Worm (Caenorhabditis elegans) whole organism, midembryonic: ENCODE results near the gene srt-34.

Source experiments
- T22C8.4 ChIP-seq: fragments of 200-800 bp; sonication (Bioruptor generic); IDR thresholded peaks from 2 replicates; pipeline ENCODE4 v1.3.6; 2022; ENCODE audit warnings: missing genetic modification characterization, missing compliant biosample characterization
- cog-1 ChIP-seq: sonication (generic microtip); optimal IDR thresholded peaks from 2 replicates; lab custom pipeline; 2016; ENCODE audit warnings: missing genetic modification characterization, missing compliant biosample characterization
- flt-1 ChIP-seq: fragments of 200-800 bp; sonication (Bioruptor generic); IDR thresholded peaks from 2 replicates; pipeline ENCODE4 v1.3.6; 2022; ENCODE audit warnings: missing genetic modification characterization, missing compliant biosample characterization
- klf-2 ChIP-seq: fragments of 200-800 bp; sonication (Bioruptor generic); conservative IDR thresholded peaks from 2 replicates; pipeline ENCODE4 v1.3.6; 2022; ENCODE audit warnings: missing genetic modification reagents, missing genetic modification characterization, missing compliant biosample characterization
- med-1 ChIP-seq: sonication (generic microtip); optimal IDR thresholded peaks from 2 replicates; lab custom pipeline; 2017; ENCODE audit warnings: missing genetic modification characterization, mild to moderate bottlenecking, missing compliant biosample characterization, antibody characterized with exemption, missing genetic modification reagents; ENCODE audit not compliant: insufficient read depth
- ref-1 ChIP-seq: fragments of 200-800 bp; sonication (Bioruptor generic); conservative IDR thresholded peaks from 2 replicates; pipeline ENCODE4 v1.3.6; 2022; ENCODE audit warnings: missing genetic modification reagents, missing genetic modification characterization, missing compliant biosample characterization
- tab-1 ChIP-seq: fragments of 200-800 bp; sonication (Bioruptor generic); IDR thresholded peaks from 2 replicates; pipeline ENCODE4 v1.3.6; 2022; ENCODE audit warnings: missing genetic modification characterization, missing compliant biosample characterization
- ztf-23 ChIP-seq: fragments of 200-800 bp; sonication (Bioruptor generic); IDR thresholded peaks from 2 replicates; pipeline ENCODE4 v1.3.6; 2022; ENCODE audit warnings: missing genetic modification reagents, missing genetic modification characterization, missing compliant biosample characterization
- ztf-29 ChIP-seq: fragments of 200-800 bp; sonication (Bioruptor generic); IDR thresholded peaks from 2 replicates; pipeline ENCODE4 v1.3.6; 2022; ENCODE audit warnings: missing genetic modification reagents, missing genetic modification characterization, missing compliant biosample characterization

srt-34 gene

DNA sequence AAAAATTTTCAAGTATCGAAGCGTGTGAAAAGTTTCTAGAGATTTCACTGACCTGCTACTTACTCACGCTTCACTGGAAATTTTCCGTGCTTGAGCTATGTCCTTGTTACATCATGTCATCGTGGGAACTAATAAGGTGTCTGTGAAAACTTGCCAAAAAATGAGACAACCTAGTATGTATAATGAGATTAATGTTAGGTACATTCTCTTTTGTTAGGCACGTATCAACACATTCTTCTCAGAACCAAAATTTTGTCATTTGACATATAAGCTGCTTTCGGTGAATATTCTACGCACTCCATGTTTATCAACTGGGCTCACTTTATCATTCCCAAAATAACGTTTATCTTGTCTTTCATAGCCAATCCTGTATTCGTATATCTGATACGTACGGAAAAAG lies 44.0 kb downstream of the srt-34 start, which contains the start of gene srj-18:
Gene srj-18 (plus strand): TSS at position 301 of the 400 bp plus-strand sequence.
- TF ChIP-seq med-1 (GFP tag; lab: Kevin White, UChicago) (no peak), cog-1 (tag; lab: Kevin White, UChicago) (no peak), ztf-23 (GFP tag; lab: Robert Waterston, UW) (no peak), klf-2 (GFP tag; lab: Robert Waterston, UW) (no peak), T22C8.4 (GFP tag; lab: Robert Waterston, UW) (no peak), ztf-29 (GFP tag; lab: Robert Waterston, UW) (no peak), flt-1 (no peak), ref-1 (GFP tag; lab: Robert Waterston, UW) (no peak), tab-1 (GFP tag; lab: Robert Waterston, UW) (no peak)

DNA sequence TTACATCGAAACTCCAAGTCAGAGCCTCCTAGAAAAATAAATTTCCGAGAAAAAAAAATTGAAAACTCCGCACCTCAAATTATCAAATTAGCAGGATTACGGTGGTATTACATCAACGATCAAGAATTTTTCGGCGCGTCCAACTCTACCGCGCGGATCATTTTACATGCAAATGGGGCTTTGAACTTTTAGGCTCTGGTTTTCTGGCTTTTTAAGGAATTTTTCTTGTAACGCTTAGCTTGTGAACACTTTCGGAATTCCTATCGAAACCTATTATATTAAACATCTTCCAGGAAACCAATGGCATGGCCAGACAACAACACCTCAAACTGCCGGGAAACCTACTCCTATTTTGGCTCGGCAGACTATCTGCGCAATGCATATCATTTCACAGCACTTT lies 46.5 kb downstream of the srt-34 start, which contains the start of gene srh-56:
Gene srh-56 (plus strand): TSS at position 301 of the 400 bp plus-strand sequence.
- TF ChIP-seq flt-1 (no peak), med-1 (GFP tag; lab: Kevin White, UChicago) (no peak), tab-1 (GFP tag; lab: Robert Waterston, UW) (no peak), klf-2 (GFP tag; lab: Robert Waterston, UW) (no peak), T22C8.4 (GFP tag; lab: Robert Waterston, UW) (no peak), cog-1 (tag; lab: Kevin White, UChicago) (no peak), ztf-23 (GFP tag; lab: Robert Waterston, UW) (no peak), ref-1 (GFP tag; lab: Robert Waterston, UW) (no peak), ztf-29 (GFP tag; lab: Robert Waterston, UW) (no peak)

DNA sequence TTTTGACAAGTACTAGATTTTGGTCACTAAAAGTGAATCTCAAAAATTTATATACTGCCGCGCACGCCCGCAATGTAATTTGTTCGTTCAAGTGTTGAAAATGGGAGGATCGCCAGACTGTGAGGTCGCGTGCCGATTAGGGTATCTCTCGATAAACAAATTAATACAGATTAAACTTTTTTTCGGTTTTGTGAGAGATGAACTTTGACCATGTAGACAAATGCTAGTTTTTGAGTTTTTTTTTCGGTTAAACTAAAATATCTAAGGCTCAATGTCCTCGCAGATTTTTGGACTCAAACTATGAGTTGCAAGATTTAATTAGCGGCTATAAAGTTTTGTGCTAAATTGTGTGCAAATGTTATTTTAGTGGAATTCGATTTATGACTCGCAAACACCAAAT lies 48.3 kb downstream of the srt-34 start, which contains the start of gene dhs-15:
Gene dhs-15 (minus strand): TSS at position 101 of the 400 bp plus-strand sequence.
- TF ChIP-seq ztf-23 (GFP tag; lab: Robert Waterston, UW) (no peak), tab-1 (GFP tag; lab: Robert Waterston, UW) (no peak), T22C8.4 (GFP tag; lab: Robert Waterston, UW) (no peak), flt-1 (no peak), klf-2 (GFP tag; lab: Robert Waterston, UW) (no peak), ztf-29 (GFP tag; lab: Robert Waterston, UW) (no peak), ref-1 (GFP tag; lab: Robert Waterston, UW) (no peak), med-1 (GFP tag; lab: Kevin White, UChicago) (no peak), cog-1 (tag; lab: Kevin White, UChicago) (no peak)

DNA sequence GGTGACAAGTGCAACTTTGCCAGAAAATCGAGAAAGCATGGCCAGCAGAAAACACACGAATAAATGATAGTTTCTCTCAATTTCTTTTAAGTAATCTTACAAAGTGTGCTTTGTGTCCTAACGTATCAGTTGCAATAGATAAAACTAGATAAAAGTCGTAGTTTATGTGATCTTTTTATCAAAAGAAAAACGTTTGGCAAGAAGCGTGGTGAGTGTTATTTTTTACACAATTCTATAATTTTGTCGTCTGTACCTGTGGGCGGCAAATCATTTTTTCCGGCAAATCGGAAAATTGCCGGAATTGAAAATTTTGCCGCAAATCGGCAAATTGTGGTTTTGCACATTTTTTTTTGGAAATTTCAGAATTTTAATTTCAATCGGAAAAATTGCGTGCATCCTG lies 50.6 kb downstream of the srt-34 start, which contains the start of gene R05D8.9:
Gene R05D8.9 (minus strand): TSS at position 101 of the 400 bp plus-strand sequence.
- no peak for TF ChIP-seq cog-1 (tag; lab: Kevin White, UChicago)
- TF ChIP-seq med-1 (GFP tag; lab: Kevin White, UChicago), result no peak
- no peak for TF ChIP-seq klf-2 (GFP tag; lab: Robert Waterston, UW)
- no peak for TF ChIP-seq ztf-23 (GFP tag; lab: Robert Waterston, UW)
- TF ChIP-seq ztf-29 (GFP tag; lab: Robert Waterston, UW), result no peak
- TF ChIP-seq ref-1 (GFP tag; lab: Robert Waterston, UW), result no peak
- TF ChIP-seq flt-1, result no peak
- TF ChIP-seq tab-1 (GFP tag; lab: Robert Waterston, UW), result no peak
- TF ChIP-seq T22C8.4 (GFP tag; lab: Robert Waterston, UW), result no peak
